Worm (Caenorhabditis elegans): ENCODE results near the gene K12B6.9.

DNA sequence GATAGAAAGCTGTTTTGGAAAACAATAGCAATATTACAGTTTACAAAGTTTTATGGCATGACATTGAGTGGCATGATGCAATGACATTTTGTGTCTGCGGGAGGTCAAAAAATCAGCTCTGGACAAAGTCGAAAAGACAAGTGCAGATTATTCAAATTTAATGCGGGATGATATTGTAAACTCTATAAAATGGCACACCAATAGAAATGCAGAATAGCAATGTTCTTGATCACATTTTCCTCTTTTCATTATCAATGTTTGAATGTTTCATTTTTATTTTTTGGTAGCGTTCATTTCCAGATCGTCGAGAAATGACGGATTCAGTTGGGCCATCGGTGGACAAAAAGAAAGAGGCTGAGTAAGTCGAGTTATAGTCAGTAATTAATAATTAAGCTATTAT, 36.4 kb upstream of the K12B6.9 start, which contains the start of gene T28C12.2:
- TF ChIP-seq ceh-82 (tag; optimal IDR thresholded peaks at IDR 0.05) (no peak), elt-1 (tag; optimal IDR thresholded peaks at IDR 0.05) (no peak), fos-1 (tag; optimal IDR thresholded peaks at IDR 0.05) (no peak), ama-1 (optimal IDR thresholded peaks at IDR 0.05) (no peak), nhr-28 (tag; optimal IDR thresholded peaks at IDR 0.05) (no peak), egl-27 (tag; optimal IDR thresholded peaks at IDR 0.05) (no peak), nhr-12 (tag; optimal IDR thresholded peaks at IDR 0.05) (no peak), ztf-11 (tag; optimal IDR thresholded peaks at IDR 0.05) (no peak), nhr-11 (tag; optimal IDR thresholded peaks at IDR 0.05) (no peak), elt-2 (tag; optimal IDR thresholded peaks at IDR 0.05) (no peak), nhr-77 (tag; optimal IDR thresholded peaks at IDR 0.05) (no peak), snpc-4 (tag; optimal IDR thresholded peaks at IDR 0.05) (no peak), pqm-1 (tag; optimal IDR thresholded peaks at IDR 0.05) (no peak)

Measured in whole organism, L3 larva.